Worm (Caenorhabditis elegans): ENCODE results near the gene sdz-36.

sdz-36 gene

DNA sequence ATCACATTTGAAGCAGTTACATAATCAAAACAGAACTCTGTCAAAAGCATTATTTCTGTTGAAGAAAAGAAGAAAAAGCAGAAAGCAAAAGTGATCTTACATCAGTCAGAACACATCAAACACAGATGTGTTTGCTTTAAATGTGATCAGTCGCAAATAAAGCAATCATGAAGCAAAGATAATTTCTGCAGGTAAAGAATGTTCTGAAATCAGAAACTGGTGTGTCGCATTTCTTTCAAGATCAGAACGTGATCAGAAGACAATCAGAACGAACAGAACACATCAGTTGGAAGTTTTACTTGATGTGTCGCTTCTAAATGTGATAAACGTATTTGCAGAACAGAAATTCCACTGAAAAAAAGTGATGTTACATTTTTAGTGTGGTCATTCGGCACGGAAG lies 8.3 kb downstream of the sdz-36 start:
- no peak for TF ChIP-seq nhr-85 (tag)

DNA sequence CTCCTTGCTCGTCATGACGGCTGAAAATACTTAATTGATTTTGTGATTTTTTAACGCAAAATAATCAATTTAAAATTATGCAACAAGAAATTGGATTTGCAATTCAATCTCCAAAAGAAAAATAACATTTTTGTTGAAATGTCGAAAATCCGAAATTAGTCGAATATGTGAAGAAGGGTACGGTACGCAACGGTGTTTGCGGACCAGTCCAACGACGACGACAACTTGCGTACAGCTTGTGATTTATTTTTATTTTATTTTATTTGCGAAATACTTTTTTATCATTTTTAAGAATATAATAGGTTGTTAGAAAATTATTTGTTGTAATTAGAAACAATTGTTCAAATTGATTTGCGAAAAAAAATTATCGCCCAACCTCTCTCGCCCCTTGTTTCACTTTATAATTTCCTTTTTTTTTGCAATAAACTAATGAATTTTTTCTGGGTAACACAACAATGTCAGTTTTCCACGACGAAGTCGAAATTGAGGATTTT lies 16.0 kb downstream of the sdz-36 start, which contains the start of the genes dcaf-1 and dph-3:
TSS of gene dcaf-1 (minus strand) at position 20 of the 494 bp plus-strand sequence.
TSS of gene dph-3 (plus strand) at position 444 of the 494 bp plus-strand sequence.
- peak; percentile 73 for TF ChIP-seq mep-1 (tag; optimal IDR thresholded peaks at IDR 0.05)
- no peak for TF ChIP-seq vab-15 (tag; optimal IDR thresholded peaks at IDR 0.05)
- no peak for TF ChIP-seq mdl-1 (tag; optimal IDR thresholded peaks at IDR 0.05)
- no peak for TF ChIP-seq lin-13 (GFP tag; optimal IDR thresholded peaks at IDR 0.05)
- TF ChIP-seq C04F5.9 (tag; optimal IDR thresholded peaks at IDR 0.05) = no peak
- peak in 1 of 6 experiments; percentile 9 for TF ChIP-seq elt-3 (tag; optimal IDR thresholded peaks at IDR 0.05)
- TF ChIP-seq unc-98 (GFP tag; IDR thresholded peaks at IDR 0.05) = no peak
- no peak for TF ChIP-seq zip-4 (GFP tag; optimal IDR thresholded peaks at IDR 0.05)
- TF ChIP-seq sptf-1 (tag; optimal IDR thresholded peaks at IDR 0.05) = no peak
- no peak for TF ChIP-seq nhr-84 (tag; optimal IDR thresholded peaks at IDR 0.05)
- peak; percentile 36 for TF ChIP-seq nhr-47 (tag; optimal IDR thresholded peaks at IDR 0.05)
- TF ChIP-seq nhr-19 (GFP tag; conservative IDR thresholded peaks at IDR 0.05) = no peak
- TF ChIP-seq nhr-12 (tag; optimal IDR thresholded peaks at IDR 0.05) = no peak
- no peak for TF ChIP-seq ama-1 (optimal IDR thresholded peaks at IDR 0.05)
- no peak for TF ChIP-seq nhr-77 (tag; optimal IDR thresholded peaks at IDR 0.05)
- peak; percentile 96 to 99 for TF ChIP-seq lsy-2 (tag; optimal IDR thresholded peaks at IDR 0.05)
- TF ChIP-seq C34B4.2 (tag; optimal IDR thresholded peaks at IDR 0.05) = no peak
- TF ChIP-seq nhr-76 (tag; optimal IDR thresholded peaks at IDR 0.05) = no peak
- peak in 2 of 3 experiments; percentile 23 to 35 for TF ChIP-seq ceh-82 (tag; optimal IDR thresholded peaks at IDR 0.05)
- no peak for TF ChIP-seq fkh-8 (tag; optimal IDR thresholded peaks at IDR 0.05)
- no peak for TF ChIP-seq egl-27 (tag; optimal IDR thresholded peaks at IDR 0.05)
- peak; percentile 17; the same call in 1 of the 2 replicates for TF ChIP-seq isw-1 (GFP tag; IDR thresholded peaks at IDR 0.05)
- TF ChIP-seq hlh-17 (GFP tag; optimal IDR thresholded peaks at IDR 0.05; ENCODE audit: borderline replicate concordance) = no peak
- TF ChIP-seq egl-13 (tag; optimal IDR thresholded peaks at IDR 0.05) = no peak
- TF ChIP-seq mef-2 (tag; optimal IDR thresholded peaks at IDR 0.05) = no peak
- no peak for TF ChIP-seq tbx-2 (tag; optimal IDR thresholded peaks at IDR 0.05)
- peak; percentile 16 for TF ChIP-seq xbp-1 (tag; optimal IDR thresholded peaks at IDR 0.05)
- peak; percentile 42 to 55 for TF ChIP-seq efl-1 (optimal IDR thresholded peaks at IDR 0.05)
- TF ChIP-seq efl-1 (GFP tag; optimal IDR thresholded peaks at IDR 0.05 in 1 of 2) = peak; percentile 55 to 89
- TF ChIP-seq lin-35 (GFP tag; optimal IDR thresholded peaks at IDR 0.05) = peak; percentile 50 to 65
- TF ChIP-seq ets-5 (GFP tag; IDR thresholded peaks at IDR 0.05) = no peak
- TF ChIP-seq nhr-20 (tag; optimal IDR thresholded peaks at IDR 0.05) = peak; percentile 32
- TF ChIP-seq fos-1 (tag; optimal IDR thresholded peaks at IDR 0.05) = no peak
- TF ChIP-seq aha-1 (tag; optimal IDR thresholded peaks at IDR 0.05) = no peak
- no peak for TF ChIP-seq sup-37 (GFP tag; optimal IDR thresholded peaks at IDR 0.05)
- no peak for TF ChIP-seq pag-3 (tag; optimal IDR thresholded peaks at IDR 0.05; ENCODE audit: borderline replicate concordance, insufficient read depth)
- TF ChIP-seq unc-30 (tag; optimal IDR thresholded peaks at IDR 0.05) = no peak
- TF ChIP-seq ztf-11 (tag; optimal IDR thresholded peaks at IDR 0.05) = no peak
- no peak for TF ChIP-seq hlh-4 (tag; optimal IDR thresholded peaks at IDR 0.05)
- no peak for TF ChIP-seq lin-14 (GFP tag; optimal IDR thresholded peaks at IDR 0.05)
- TF ChIP-seq tlp-1 (tag; optimal IDR thresholded peaks at IDR 0.05) = no peak
- peak; percentile 35 for TF ChIP-seq swsn-7 (tag; optimal IDR thresholded peaks at IDR 0.05)
- TF ChIP-seq ztf-4 (tag; optimal IDR thresholded peaks at IDR 0.05) = no peak
- TF ChIP-seq ceh-90 (tag; optimal IDR thresholded peaks at IDR 0.05) = no peak
- TF ChIP-seq irx-1 (tag; optimal IDR thresholded peaks at IDR 0.05) = no peak
- TF ChIP-seq ceh-8 (GFP tag; optimal IDR thresholded peaks at IDR 0.05) = no peak
- no peak for TF ChIP-seq pqm-1 (tag; optimal IDR thresholded peaks at IDR 0.05)
- TF ChIP-seq alr-1 (tag; optimal IDR thresholded peaks at IDR 0.05; ENCODE audit: borderline replicate concordance) = no peak
- TF ChIP-seq dsc-1 (tag; optimal IDR thresholded peaks at IDR 0.05) = no peak
- no peak for TF ChIP-seq mab-9 (GFP tag; IDR thresholded peaks at IDR 0.05)
- no peak for TF ChIP-seq rnt-1 (tag; optimal IDR thresholded peaks at IDR 0.05)

Data from whole organism, L1 larva.